Worm (Caenorhabditis elegans) whole organism, L4/young adult: ENCODE results near the gene C54C6.11.
A peak's percentile ranks its signal among the peaks of the same experiment; 100 is the strongest.

Source experiments
- W03F9.2 ChIP-seq: fragments of 150-350 bp; optimal IDR thresholded peaks from 2 replicates; lab custom pipeline; 2014; ENCODE audit warnings: missing biosample characterization, missing genetic modification characterization
- dao-5 ChIP-seq: sonication (generic microtip); optimal IDR thresholded peaks from 2 replicates; lab custom pipeline; 2016; ENCODE audit warnings: missing genotype, missing genetic modification characterization, moderate library complexity, missing compliant biosample characterization
- him-1 ChIP-seq: sonication (generic microtip); optimal IDR thresholded peaks from 2 replicates; lab custom pipeline; 2016; ENCODE audit warnings: missing genotype, missing genetic modification reagents, missing genetic modification characterization, missing compliant biosample characterization

ce11 chrIII:3505051-3505548 lies 43.0 kb upstream of the C54C6.11 start, which contains the start of gene lias-1:
- TF ChIP-seq him-1 (peak; percentile 19), dao-5 (no peak), W03F9.2 (tag; lab: Kevin White, UChicago) (peak; percentile 94)
